Worm (Caenorhabditis elegans) whole organism, mixed stage, embryonic: ENCODE data around the gene T12C9.7.

Source experiments
- ceh-43 ChIP-seq: fragments of 200-800 bp; sonication (Bioruptor generic); optimal IDR thresholded peaks from 2 replicates; lab custom pipeline; 2018; ENCODE audit warnings: mild to moderate bottlenecking, missing genetic modification characterization, moderate library complexity, missing compliant biosample characterization
- lin-13 ChIP-seq: fragments of 150-350 bp; optimal IDR thresholded peaks from 2 replicates; lab custom pipeline; 2014; ENCODE audit warnings: missing biosample characterization, missing genetic modification characterization
- lsy-2 ChIP-seq: fragments of 150-350 bp; optimal IDR thresholded peaks from 2 replicates; lab custom pipeline; 2014; ENCODE audit warnings: missing biosample characterization, missing genetic modification characterization
- mab-5 ChIP-seq: fragments of 150-350 bp; optimal IDR thresholded peaks from 2 replicates; lab custom pipeline; 2014; ENCODE audit warnings: missing biosample characterization, missing genetic modification characterization
- pha-4 ChIP-seq: fragments of 150-350 bp; optimal IDR thresholded peaks from 2 replicates; lab custom pipeline; 2018; ENCODE audit warnings: missing biosample characterization, missing genetic modification reagents, missing genetic modification characterization
- unc-62 ChIP-seq: fragments of 150-350 bp; optimal IDR thresholded peaks from 2 replicates; lab custom pipeline; 2014; ENCODE audit warnings: missing biosample characterization, missing genetic modification reagents, missing genetic modification characterization

ce11 chrII:4444811-4445210 lies 15.9 kb downstream of the T12C9.7 start:
- TF ChIP-seq lsy-2 (tag; lab: Kevin White, UChicago): no peak
- TF ChIP-seq pha-4 (tag; lab: Kevin White, UChicago): no peak
- TF ChIP-seq unc-62: no peak
- TF ChIP-seq mab-5 (tag; lab: Kevin White, UChicago): no peak
- TF ChIP-seq ceh-43 (GFP tag; lab: Kevin White, UChicago): no peak
- no peak for TF ChIP-seq lin-13 (tag; lab: Kevin White, UChicago)
